Worm (Caenorhabditis elegans) whole organism, L1 larva: Measurements from ENCODE around the gene F45D3.1.

ENCODE experiments used
- Y116A8C.19 ChIP-seq: sonication (generic microtip); optimal IDR thresholded peaks from 2 replicates; lab custom pipeline; 2016; ENCODE audit warnings: missing compliant biosample characterization, missing genetic modification characterization, borderline replicate concordance
- aha-1 ChIP-seq: fragments of 150-350 bp; optimal IDR thresholded peaks from 2 replicates; lab custom pipeline; 2014; ENCODE audit warnings: missing biosample characterization, missing genetic modification characterization
- aly-2 ChIP-seq: fragments of 150-350 bp; optimal IDR thresholded peaks from 2 replicates; lab custom pipeline; 2014; ENCODE audit warnings: missing biosample characterization, missing genetic modification characterization
- ama-1 ChIP-seq: fragments of 150-350 bp; optimal IDR thresholded peaks from 2 replicates; lab custom pipeline; 2014
- ceh-8 ChIP-seq: fragments of 200-800 bp; sonication (Bioruptor generic); optimal IDR thresholded peaks from 2 replicates; lab custom pipeline; 2018; ENCODE audit warnings: mild to moderate bottlenecking, missing genetic modification characterization, moderate library complexity, missing compliant biosample characterization
- ceh-88 ChIP-seq: fragments of 200-800 bp; sonication (Bioruptor generic); IDR thresholded peaks from 2 replicates; pipeline ENCODE4 v1.3.6; 2022; ENCODE audit warnings: missing genetic modification characterization, missing compliant biosample characterization
- ces-1 ChIP-seq: fragments of 150-350 bp; optimal IDR thresholded peaks from 2 replicates; lab custom pipeline; 2014; ENCODE audit warnings: missing biosample characterization, missing genetic modification reagents, missing genetic modification characterization
- egl-13 ChIP-seq: sonication (generic microtip); optimal IDR thresholded peaks from 2 replicates; lab custom pipeline; 2016; ENCODE audit warnings: missing genotype, missing genetic modification reagents, missing genetic modification characterization, missing compliant biosample characterization
- egl-27 ChIP-seq, 2 experiments: fragments of 150-350 bp in 1 of 2; sonication (generic microtip); optimal IDR thresholded peaks; 3 replicates each; lab custom pipeline; 2017 to 2018; ENCODE audit warnings: missing biosample characterization in 2 of 2, missing genetic modification characterization in 2 of 2, missing genetic modification reagents in 2 of 2
- elt-3 ChIP-seq, 6 experiments: fragments of 150-350 bp in 1 of 6; sonication (generic microtip); optimal IDR thresholded peaks; 2 replicates each; lab custom pipeline; 2017 to 2018; ENCODE audit warnings: missing biosample characterization in 6 of 6, missing genetic modification characterization in 6 of 6, inconsistent platforms in 1 of 6
- fkh-4 ChIP-seq: sonication (generic microtip); optimal IDR thresholded peaks from 2 replicates; lab custom pipeline; 2016; ENCODE audit warnings: missing compliant biosample characterization, missing genetic modification characterization, borderline replicate concordance
- fkh-8 ChIP-seq: sonication (generic microtip); optimal IDR thresholded peaks from 2 replicates; lab custom pipeline; 2016; ENCODE audit warnings: mild to moderate bottlenecking, missing genetic modification characterization, missing compliant biosample characterization
- grh-1 ChIP-seq: fragments of 200-800 bp; sonication (Bioruptor generic); IDR thresholded peaks from 2 replicates; pipeline ENCODE4 v1.3.6; 2022; ENCODE audit warnings: missing genetic modification reagents, missing genetic modification characterization, missing compliant biosample characterization
- hlh-4 ChIP-seq: sonication (generic microtip); optimal IDR thresholded peaks from 2 replicates; lab custom pipeline; 2016; ENCODE audit warnings: mild to moderate bottlenecking, missing genetic modification characterization, missing compliant biosample characterization
- hpl-2 ChIP-seq: fragments of 150-350 bp; optimal IDR thresholded peaks from 2 replicates; lab custom pipeline; 2014; ENCODE audit warnings: missing biosample characterization, missing genetic modification reagents, missing genetic modification characterization
- isw-1 ChIP-seq: fragments of 200-800 bp; sonication (Bioruptor generic); IDR thresholded peaks from 2 replicates; pipeline ENCODE4 v1.3.6; 2022; ENCODE audit warnings: missing genetic modification characterization, missing compliant biosample characterization
- lin-15B ChIP-seq: fragments of 150-350 bp; sonication (generic microtip); optimal IDR thresholded peaks from 3 replicates; lab custom pipeline; 2014; ENCODE audit warnings: missing biosample characterization, missing genetic modification characterization
- lin-39 ChIP-seq: fragments of 150-350 bp; optimal IDR thresholded peaks from 2 replicates; lab custom pipeline; 2014; ENCODE audit warnings: missing biosample characterization, missing genetic modification reagents, missing genetic modification characterization
- lsy-2 ChIP-seq, 2 experiments: fragments of 150-350 bp; optimal IDR thresholded peaks; 2 replicates each; lab custom pipeline; 2014; ENCODE audit warnings: missing biosample characterization in 2 of 2, missing genetic modification characterization in 2 of 2
- mab-9 ChIP-seq: fragments of 200-800 bp; sonication (Bioruptor generic); IDR thresholded peaks from 2 replicates; pipeline ENCODE4 v1.3.6; 2022; ENCODE audit warnings: missing genetic modification reagents, missing genetic modification characterization, missing compliant biosample characterization
- mep-1 ChIP-seq: fragments of 150-350 bp; optimal IDR thresholded peaks from 2 replicates; lab custom pipeline; 2014; ENCODE audit warnings: missing biosample characterization, missing genetic modification characterization
- nhr-11 ChIP-seq: fragments of 150-350 bp; optimal IDR thresholded peaks from 2 replicates; lab custom pipeline; 2014; ENCODE audit warnings: missing biosample characterization, missing genetic modification characterization
- nhr-20 ChIP-seq: sonication (generic microtip); optimal IDR thresholded peaks from 2 replicates; lab custom pipeline; 2016; ENCODE audit warnings: mild to moderate bottlenecking, missing genetic modification characterization, missing compliant biosample characterization
- nhr-28 ChIP-seq: fragments of 150-350 bp; optimal IDR thresholded peaks from 2 replicates; lab custom pipeline; 2014; ENCODE audit warnings: missing biosample characterization, missing genetic modification characterization
- nhr-77 ChIP-seq: fragments of 150-350 bp; optimal IDR thresholded peaks from 2 replicates; lab custom pipeline; 2014; ENCODE audit warnings: missing biosample characterization, missing genetic modification characterization
- nhr-90 ChIP-seq: sonication (generic microtip); optimal IDR thresholded peaks from 2 replicates; lab custom pipeline; 2016; ENCODE audit warnings: mild to moderate bottlenecking, missing genetic modification characterization, missing compliant biosample characterization; ENCODE audit not compliant: poor library complexity
- pax-3 ChIP-seq: fragments of 200-800 bp; sonication (Bioruptor generic); optimal IDR thresholded peaks from 2 replicates; lab custom pipeline; 2018; ENCODE audit warnings: mild to moderate bottlenecking, missing genetic modification characterization, moderate library complexity, missing compliant biosample characterization
- rnt-1 ChIP-seq: sonication (generic microtip); optimal IDR thresholded peaks from 2 replicates; lab custom pipeline; 2016; ENCODE audit warnings: mild to moderate bottlenecking, missing genetic modification characterization, moderate library complexity, missing compliant biosample characterization
- snpc-4 ChIP-seq: fragments of 150-350 bp; optimal IDR thresholded peaks from 2 replicates; lab custom pipeline; 2014; ENCODE audit warnings: missing biosample characterization, missing genetic modification characterization
- snu-23 ChIP-seq: sonication (generic microtip); optimal IDR thresholded peaks from 2 replicates; lab custom pipeline; 2016; ENCODE audit warnings: missing genetic modification characterization, missing compliant biosample characterization
- sox-4 ChIP-seq: sonication (generic microtip); optimal IDR thresholded peaks from 2 replicates; lab custom pipeline; 2016; ENCODE audit warnings: missing genetic modification characterization, missing compliant biosample characterization
- sup-37 ChIP-seq: fragments of 200-800 bp; sonication (Bioruptor generic); optimal IDR thresholded peaks from 2 replicates; lab custom pipeline; 2018; ENCODE audit warnings: mild to moderate bottlenecking, missing genetic modification characterization, missing compliant biosample characterization
- swsn-7 ChIP-seq: sonication (generic microtip); optimal IDR thresholded peaks from 2 replicates; lab custom pipeline; 2016; ENCODE audit warnings: missing genetic modification characterization, missing compliant biosample characterization
- tlp-1 ChIP-seq: fragments of 150-350 bp; optimal IDR thresholded peaks from 2 replicates; lab custom pipeline; 2014; ENCODE audit warnings: missing biosample characterization, missing genetic modification characterization
- unc-98 ChIP-seq: fragments of 200-800 bp; sonication (Bioruptor generic); IDR thresholded peaks from 2 replicates; pipeline ENCODE4 v1.3.6; 2022; ENCODE audit warnings: missing genetic modification characterization, missing compliant biosample characterization
- vab-15 ChIP-seq: sonication (generic microtip); optimal IDR thresholded peaks from 2 replicates; lab custom pipeline; 2017; ENCODE audit warnings: missing genotype, mild to moderate bottlenecking, missing genetic modification characterization, missing compliant biosample characterization
- zag-1 ChIP-seq: fragments of 150-350 bp; optimal IDR thresholded peaks from 2 replicates; lab custom pipeline; 2014; ENCODE audit warnings: missing biosample characterization, missing genetic modification characterization
- zip-4 ChIP-seq: fragments of 200-800 bp; sonication (Bioruptor generic); optimal IDR thresholded peaks from 2 replicates; lab custom pipeline; 2018; ENCODE audit warnings: mild to moderate bottlenecking, missing genetic modification characterization, moderate library complexity, missing compliant biosample characterization
- ztf-4 ChIP-seq: fragments of 150-350 bp; optimal IDR thresholded peaks from 2 replicates; lab custom pipeline; 2014; ENCODE audit warnings: missing biosample characterization, missing genetic modification characterization

F45D3.1 gene

DNA sequence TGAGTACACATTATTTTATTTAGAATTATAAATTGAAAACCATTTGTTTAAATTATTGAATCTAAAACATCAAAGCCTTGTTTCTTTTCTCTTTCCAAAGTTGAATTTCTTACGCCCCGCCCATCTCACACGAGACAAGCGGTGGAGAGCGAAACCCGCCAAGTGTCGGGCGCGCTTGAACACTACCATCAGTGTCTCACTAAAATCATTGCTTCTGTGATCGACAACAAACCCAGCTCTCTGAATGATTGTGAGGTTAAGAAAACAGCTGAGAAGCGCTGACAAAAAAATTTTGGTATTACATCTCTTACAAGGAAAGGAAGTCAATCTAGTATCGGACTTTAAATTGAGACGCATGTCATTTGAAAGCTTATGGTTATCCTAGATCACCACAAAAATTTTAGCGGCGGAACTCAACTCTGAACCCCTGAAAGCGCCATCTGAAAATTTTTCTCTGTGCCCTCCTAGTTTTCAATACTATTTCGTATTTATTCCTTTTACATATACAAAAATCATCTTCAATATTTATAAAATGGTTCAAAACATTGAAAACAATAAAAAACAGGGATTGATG, 35.7 kb upstream of the F45D3.1 start (continued):
- TF ChIP-seq aha-1 (tag; lab: Kevin White, UChicago) = no peak
- peak; percentile 82 for TF ChIP-seq sup-37
- TF ChIP-seq nhr-77 (tag; lab: Kevin White, UChicago) = peak; percentile 55
- TF ChIP-seq egl-27 (tag; optimal IDR thresholded peaks at IDR 0.05; lab: Kevin White, UChicago) = no peak
- no peak for TF ChIP-seq isw-1
- TF ChIP-seq lin-15B (tag; lab: Kevin White, UChicago) = peak; percentile 9
- TF ChIP-seq fkh-4 (tag; lab: Kevin White, UChicago) = no peak
- peak; percentile 61 for TF ChIP-seq mab-9 (GFP tag; lab: Robert Waterston, UW)
- TF ChIP-seq vab-15 = no peak
- no peak for TF ChIP-seq hpl-2 (GFP tag; lab: Kevin White, UChicago)
- TF ChIP-seq zip-4 (GFP tag; lab: Kevin White, UChicago) = peak; percentile 74
- TF ChIP-seq elt-3 (tag; optimal IDR thresholded peaks at IDR 0.05; lab: Kevin White, UChicago) = peak in 1 of 6 experiments; percentile 46
- TF ChIP-seq aly-2 (tag; lab: Kevin White, UChicago) = peak; percentile 16
- peak; percentile 61 for TF ChIP-seq mep-1 (tag; lab: Kevin White, UChicago)
- TF ChIP-seq lin-39 (tag; lab: Kevin White, UChicago) = peak; percentile 87
- peak; percentile 41 for TF ChIP-seq egl-13 (tag; lab: Kevin White, UChicago)
- no peak for TF ChIP-seq tlp-1
- TF ChIP-seq snu-23 (GFP tag; lab: Kevin White, UChicago) = peak; percentile 84
- no peak for TF ChIP-seq zag-1 (tag; lab: Kevin White, UChicago)
- TF ChIP-seq lsy-2 (tag; optimal IDR thresholded peaks at IDR 0.05; lab: Kevin White, UChicago) = peak; percentile 6 to 67
- TF ChIP-seq pax-3 (tag; lab: Kevin White, UChicago) = no peak
- TF ChIP-seq nhr-11 (tag; lab: Kevin White, UChicago) = no peak
- TF ChIP-seq hlh-4 (tag; lab: Kevin White, UChicago) = no peak
- no peak for TF ChIP-seq ces-1 (GFP tag; lab: Kevin White, UChicago)
- TF ChIP-seq Y116A8C.19 (tag; lab: Kevin White, UChicago) = no peak
- TF ChIP-seq fkh-8 (tag; lab: Kevin White, UChicago) = no peak
- TF ChIP-seq unc-98 (GFP tag; lab: Robert Waterston, UW) = no peak
- TF ChIP-seq rnt-1 = peak; percentile 94
- peak; percentile 60; the same call in 1 of the 2 replicates for TF ChIP-seq ceh-88 (GFP tag; lab: Robert Waterston, UW)
- peak; percentile 99 for TF ChIP-seq snpc-4 (tag; lab: Kevin White, UChicago)
- peak; percentile 87 for TF ChIP-seq swsn-7 (tag; lab: Kevin White, UChicago)
- TF ChIP-seq grh-1 (GFP tag; lab: Robert Waterston, UW) = peak; percentile 82
- TF ChIP-seq ama-1 (lab: Kevin White, UChicago) = peak; percentile 80

DNA sequence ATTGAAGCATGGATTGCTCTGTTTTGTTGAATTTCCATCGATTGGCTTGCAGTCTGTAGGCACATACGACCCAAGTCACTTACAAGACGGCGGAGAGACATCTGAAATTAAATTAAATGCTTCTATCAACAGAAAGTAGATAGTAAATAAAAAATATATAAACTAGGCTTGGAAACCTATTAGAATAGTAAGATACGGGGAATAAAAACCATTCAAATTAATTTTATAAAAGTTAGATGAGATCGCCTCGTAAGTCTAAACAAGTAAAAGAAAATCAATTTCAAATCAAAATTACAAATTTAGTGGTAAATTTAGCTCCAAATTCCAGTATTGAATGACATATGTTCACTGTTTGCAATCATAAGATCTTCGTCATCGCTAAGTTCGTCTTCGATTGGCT, 32.3 kb upstream of the F45D3.1 start, which contains the start of gene mrps-11:
Gene mrps-11, minus strand, starts transcription at position 101 of the 400 bp plus-strand sequence.
- TF ChIP-seq sox-4 (tag; lab: Kevin White, UChicago) (no peak), ztf-4 (tag; lab: Kevin White, UChicago) (no peak), nhr-28 (tag; lab: Kevin White, UChicago) (no peak), tlp-1 (no peak), snu-23 (GFP tag; lab: Kevin White, UChicago) (no peak), nhr-20 (tag; lab: Kevin White, UChicago) (no peak), nhr-90 (tag; lab: Kevin White, UChicago) (no peak), lsy-2 (tag; optimal IDR thresholded peaks at IDR 0.05; lab: Kevin White, UChicago) (no peak), ceh-88 (GFP tag; lab: Robert Waterston, UW) (no peak), ceh-8 (GFP tag; lab: Kevin White, UChicago) (no peak)
- TF ChIP-seq, all 84 proteins: peak for 0
